Worm (Caenorhabditis elegans) whole organism, midembryonic: ENCODE data around the gene Y73B6BL.289.

Experiments used
- T22C8.4 ChIP-seq: fragments of 200-800 bp; sonication (Bioruptor generic); IDR thresholded peaks from 2 replicates; pipeline ENCODE4 v1.3.6; 2022; ENCODE audit warnings: missing genetic modification characterization, missing compliant biosample characterization
- flt-1 ChIP-seq: fragments of 200-800 bp; sonication (Bioruptor generic); IDR thresholded peaks from 2 replicates; pipeline ENCODE4 v1.3.6; 2022; ENCODE audit warnings: missing genetic modification characterization, missing compliant biosample characterization
- klf-2 ChIP-seq: fragments of 200-800 bp; sonication (Bioruptor generic); conservative IDR thresholded peaks from 2 replicates; pipeline ENCODE4 v1.3.6; 2022; ENCODE audit warnings: missing genetic modification reagents, missing genetic modification characterization, missing compliant biosample characterization
- ref-1 ChIP-seq: fragments of 200-800 bp; sonication (Bioruptor generic); conservative IDR thresholded peaks from 2 replicates; pipeline ENCODE4 v1.3.6; 2022; ENCODE audit warnings: missing genetic modification reagents, missing genetic modification characterization, missing compliant biosample characterization
- tab-1 ChIP-seq: fragments of 200-800 bp; sonication (Bioruptor generic); IDR thresholded peaks from 2 replicates; pipeline ENCODE4 v1.3.6; 2022; ENCODE audit warnings: missing genetic modification characterization, missing compliant biosample characterization

- TF ChIP-seq tab-1 (GFP tag; lab: Robert Waterston, UW) (no peak), T22C8.4 (GFP tag; lab: Robert Waterston, UW) (no peak), flt-1 (GFP tag; lab: Robert Waterston, UW) (no peak), ref-1 (no peak), klf-2 (GFP tag; lab: Robert Waterston, UW) (no peak)
These were observed 19.8 kb upstream of the Y73B6BL.289 start for ce11 chrIV:6327363-6328015.
